Fruit fly (Drosophila melanogaster): Measurements from ENCODE around the gene Myb.

Gene Myb

DNA sequence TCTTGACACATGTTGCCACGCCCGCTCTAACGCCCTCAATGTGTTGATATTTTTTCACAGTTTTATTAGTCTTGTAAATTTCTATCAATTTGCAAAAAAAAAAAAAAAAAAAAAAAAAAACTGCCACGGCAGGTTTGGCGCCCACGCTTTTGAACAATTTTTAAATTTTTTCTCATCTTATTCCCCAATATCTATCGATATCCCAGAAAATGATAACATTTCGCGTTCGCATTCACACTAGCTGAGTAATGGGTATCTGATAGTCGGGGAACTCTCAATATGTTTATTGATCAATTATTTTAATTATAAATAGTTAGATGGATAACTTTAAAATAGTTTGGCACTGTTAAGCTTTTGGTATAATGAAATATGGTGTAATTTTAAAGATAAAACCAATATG, 16.3 kb downstream of the Myb start (continued):
- TF ChIP-seq z (GFP tag; IDR thresholded peaks at IDR 0.05): no peak
- peak; percentile 24; the same call in 1 of the 2 replicates for TF ChIP-seq CG42726 (GFP tag; IDR thresholded peaks at IDR 0.05; ENCODE audit: partially characterized antibody)
- TF ChIP-seq CG33557 (GFP tag; optimal IDR thresholded peaks at IDR 0.05): no peak
- TF ChIP-seq Hand (GFP tag; optimal IDR thresholded peaks at IDR 0.05): no peak
- no peak for TF ChIP-seq CG4707 (GFP tag; optimal IDR thresholded peaks at IDR 0.05)
- no peak for TF ChIP-seq Max (GFP tag; optimal IDR thresholded peaks at IDR 0.05)
- peak; percentile 45 for TF ChIP-seq BEAF-32 (GFP tag; optimal IDR thresholded peaks at IDR 0.05)
- no peak for TF ChIP-seq CG17802 (tag; optimal IDR thresholded peaks at IDR 0.05)
- TF ChIP-seq Sox102F (GFP tag; optimal IDR thresholded peaks at IDR 0.05): no peak
- TF ChIP-seq hb (GFP tag; IDR thresholded peaks at IDR 0.05; ENCODE audit: partially characterized antibody): peak; percentile 88
- no peak for TF ChIP-seq trem (tag; optimal IDR thresholded peaks at IDR 0.05)
- no peak for TF ChIP-seq CG13624 (GFP tag; optimal IDR thresholded peaks at IDR 0.05)
- TF ChIP-seq CG14710 (tag; optimal IDR thresholded peaks at IDR 0.05): no peak
- TF ChIP-seq disco-r (GFP tag; optimal IDR thresholded peaks at IDR 0.05): no peak
- peak; percentile 94 for TF ChIP-seq vnd (GFP tag; IDR thresholded peaks at IDR 0.05; ENCODE audit: partially characterized antibody)
- no peak for TF ChIP-seq ind (GFP tag; optimal IDR thresholded peaks at IDR 0.05)
- peak; percentile 73 for TF ChIP-seq sna (GFP tag; IDR thresholded peaks at IDR 0.05; ENCODE audit: partially characterized antibody)
- TF ChIP-seq fru (optimal IDR thresholded peaks at IDR 0.05): no peak
- TF ChIP-seq knrl (GFP tag; IDR thresholded peaks at IDR 0.05; ENCODE audit: partially characterized antibody): peak; percentile 64; the same call in 2 of the 3 replicates
- TF ChIP-seq sisA (GFP tag; IDR thresholded peaks at IDR 0.05): no peak
- no peak for TF ChIP-seq Rfx (GFP tag; IDR thresholded peaks at IDR 0.05)
- TF ChIP-seq h (optimal IDR thresholded peaks at IDR 0.05): no peak
- TF ChIP-seq CG32767 (GFP tag; IDR thresholded peaks at IDR 0.05): no peak
- no peak for TF ChIP-seq ab (GFP tag; optimal IDR thresholded peaks at IDR 0.05)
- TF ChIP-seq tio (GFP tag; optimal IDR thresholded peaks at IDR 0.05): no peak
- TF ChIP-seq CG17361 (GFP tag; IDR thresholded peaks at IDR 0.05): no peak
- no peak for TF ChIP-seq Atf-2 (GFP tag; optimal IDR thresholded peaks at IDR 0.05)
- no peak for TF ChIP-seq gcm2 (GFP tag; optimal IDR thresholded peaks at IDR 0.05)
- TF ChIP-seq ranshi (GFP tag; IDR thresholded peaks at IDR 0.05): no peak
- peak; percentile 81 for TF ChIP-seq CG13287 (GFP tag; IDR thresholded peaks at IDR 0.05; ENCODE audit: partially characterized antibody)
- no peak for TF ChIP-seq Ssrp (tag; optimal IDR thresholded peaks at IDR 0.05)
- no peak for TF ChIP-seq Tbp (GFP tag; optimal IDR thresholded peaks at IDR 0.05)
- no peak for TF ChIP-seq tin (GFP tag; optimal IDR thresholded peaks at IDR 0.05)
- peak; percentile 95 for TF ChIP-seq ato (GFP tag; IDR thresholded peaks at IDR 0.05; ENCODE audit: partially characterized antibody)
- TF ChIP-seq lilli (GFP tag; optimal IDR thresholded peaks at IDR 0.05): no peak
- no peak for TF ChIP-seq Hr3 (GFP tag; optimal IDR thresholded peaks at IDR 0.05)
- TF ChIP-seq CG10431 (GFP tag; optimal IDR thresholded peaks at IDR 0.05): no peak
- TF ChIP-seq chm (GFP tag; IDR thresholded peaks at IDR 0.05): no peak
- TF ChIP-seq GATAe (GFP tag; conservative IDR thresholded peaks at IDR 0.05): no peak
- no peak for TF ChIP-seq Abd-B (GFP tag; optimal IDR thresholded peaks at IDR 0.05)
- no peak for TF ChIP-seq usp (GFP tag; optimal IDR thresholded peaks at IDR 0.05)
- TF ChIP-seq CG11398 (GFP tag; optimal IDR thresholded peaks at IDR 0.05): no peak
- no peak for TF ChIP-seq CG5953 (GFP tag; IDR thresholded peaks at IDR 0.05)
- TF ChIP-seq CG12659 (GFP tag; optimal IDR thresholded peaks at IDR 0.05): no peak
- TF ChIP-seq gcm (GFP tag; optimal IDR thresholded peaks at IDR 0.05): no peak
- no peak for TF ChIP-seq CG9609 (GFP tag; optimal IDR thresholded peaks at IDR 0.05)
- peak; percentile 97 for TF ChIP-seq Bgb (GFP tag; IDR thresholded peaks at IDR 0.05; ENCODE audit: partially characterized antibody)
- TF ChIP-seq ttk (GFP tag; IDR thresholded peaks at IDR 0.05): no peak
- TF ChIP-seq al (GFP tag; IDR thresholded peaks at IDR 0.05): no peak
- TF ChIP-seq E2f2 (GFP tag; IDR thresholded peaks at IDR 0.05): peak; percentile 72
- TF ChIP-seq CG17568 (GFP tag; optimal IDR thresholded peaks at IDR 0.05): no peak
- TF ChIP-seq ftz-f1 (GFP tag; optimal IDR thresholded peaks at IDR 0.05): no peak
